Comparison of ENCODE assay signal across 1 fruit fly cellular context in the genomic region with DNA sequence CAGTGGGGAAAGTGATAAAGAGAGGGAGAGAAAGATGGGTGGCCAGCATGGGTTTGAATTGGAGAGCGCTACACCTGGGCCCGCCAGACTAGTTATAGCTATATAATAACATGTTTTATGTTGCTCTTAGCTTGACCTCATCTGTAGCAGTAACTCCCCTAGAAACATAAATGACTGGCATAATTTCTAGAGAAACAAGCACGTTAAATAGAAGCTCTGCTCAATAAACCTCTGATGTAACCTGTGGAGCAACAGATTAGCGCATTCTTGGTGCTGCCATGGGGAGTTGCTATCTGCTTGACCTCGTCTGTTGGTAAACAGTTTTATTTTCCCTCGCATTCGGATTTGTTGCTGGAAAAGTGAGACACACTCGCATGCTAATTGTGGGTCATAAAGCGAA.
TF ChIP-seq lines count a peak whose summit lies in the region.

No protein-coding gene starts in this region.

TF ChIP-seq in whole organism, embryonic, 481 proteins besides CTCF, POLR2A, EP300 and RAD21 (continued from another document):
- TF ChIP-seq CG16779 (GFP tag; IDR thresholded peaks at IDR 0.05; lab: Robert Waterston, UW) (no peak), CG4328 (GFP tag; optimal IDR thresholded peaks at IDR 0.05; lab: Kevin White, UChicago) (peak; percentile 70), MBD-R2 (GFP tag; IDR thresholded peaks at IDR 0.05; lab: Robert Waterston, UW) (peak; percentile 32; the same call in 1 of the 2 replicates), Hr51 (GFP tag; optimal IDR thresholded peaks at IDR 0.05; lab: Kevin White, UChicago) (peak in 1 of 2 experiments; percentile 78), CG8281 (tag; optimal IDR thresholded peaks at IDR 0.05; lab: Kevin White, UChicago) (peak; percentile 61), CG9876 (GFP tag; optimal IDR thresholded peaks at IDR 0.05; lab: Kevin White, UChicago) (no peak), CG11695 (GFP tag; IDR thresholded peaks at IDR 0.05; lab: Robert Waterston, UW) (peak; percentile 77), CG7556 (GFP tag; optimal IDR thresholded peaks at IDR 0.05; lab: Kevin White, UChicago) (peak; percentile 42), CG7786 (GFP tag; optimal IDR thresholded peaks at IDR 0.05; lab: Kevin White, UChicago) (peak; percentile 58), CG2202 (tag; optimal IDR thresholded peaks at IDR 0.05; lab: Kevin White, UChicago) (peak; percentile 29), ci (GFP tag; IDR thresholded peaks at IDR 0.05; lab: Robert Waterston, UW) (peak; percentile 80), Sin3A (optimal IDR thresholded peaks at IDR 0.05; lab: Kevin White, UChicago) (no peak), yki (optimal IDR thresholded peaks at IDR 0.05; lab: Kevin White, UChicago) (peak; percentile 37), CG30020 (tag; optimal IDR thresholded peaks at IDR 0.05; lab: Kevin White, UChicago) (no peak), CG43689 (GFP tag; IDR thresholded peaks at IDR 0.05; lab: Robert Waterston, UW) (no peak), CG6854 (GFP tag; optimal IDR thresholded peaks at IDR 0.05; lab: Kevin White, UChicago) (no peak), Blimp-1 (GFP tag; optimal IDR thresholded peaks at IDR 0.05; lab: Kevin White, UChicago) (peak; percentile 85), CG9727 (GFP tag; optimal IDR thresholded peaks at IDR 0.05; lab: Kevin White, UChicago) (peak; percentile 48), Asciz (GFP tag; optimal IDR thresholded peaks at IDR 0.05; lab: Kevin White, UChicago) (peak; percentile 77), CrebB (tag; optimal IDR thresholded peaks at IDR 0.05; lab: Kevin White, UChicago) (peak; percentile 21), ap (GFP tag; IDR thresholded peaks at IDR 0.05; lab: Robert Waterston, UW) (peak; percentile 48; the same call in 1 of the 2 replicates), CG16863 (GFP tag; optimal IDR thresholded peaks at IDR 0.05; lab: Kevin White, UChicago) (peak; percentile 46), croc (GFP tag; conservative IDR thresholded peaks at IDR 0.05; lab: Robert Waterston, UW) (peak; percentile 69), stwl (tag; optimal IDR thresholded peaks at IDR 0.05; lab: Kevin White, UChicago) (no peak), HLHmδ (GFP tag; optimal IDR thresholded peaks at IDR 0.05; lab: Kevin White, UChicago) (no peak), CG9817 (tag; optimal IDR thresholded peaks at IDR 0.05; lab: Kevin White, UChicago) (peak; percentile 77), amos (GFP tag; IDR thresholded peaks at IDR 0.05; lab: Robert Waterston, UW; ENCODE audit: partially characterized antibody) (no peak), Ets65A (GFP tag; lab: Kevin White, UChicago) (peak; percentile 66), CG7928 (GFP tag; optimal IDR thresholded peaks at IDR 0.05; lab: Kevin White, UChicago) (no peak), CG10462 (GFP tag; optimal IDR thresholded peaks at IDR 0.05; lab: Kevin White, UChicago) (no peak), row (GFP tag; IDR thresholded peaks at IDR 0.05; lab: Robert Waterston, UW) (peak; percentile 90), tx (GFP tag; optimal IDR thresholded peaks at IDR 0.05; lab: Kevin White, UChicago) (no peak)
TF ChIP-seq in whole organism, embryonic: peak in this region for 281.
